Fruit fly (Drosophila melanogaster) whole organism, embryonic: ENCODE data around the gene p115.
A peak's percentile ranks its signal among the peaks of the same experiment; 100 is the strongest.

Experiments
- B-H1 ChIP-seq: fragments of 200-800 bp; sonication (Bioruptor generic); IDR thresholded peaks from 3 replicates; pipeline ENCODE4 v1.3.6; 2022; ENCODE audit warnings: missing biosample characterization, missing genetic modification characterization
- CG10462 ChIP-seq: fragments of 200-800 bp; sonication (Bioruptor generic); optimal IDR thresholded peaks from 2 replicates; lab custom pipeline; 2016; ENCODE audit warnings: missing biosample characterization, missing genetic modification characterization
- CG10543 ChIP-seq: fragments of 200-800 bp; sonication (Bioruptor generic); optimal IDR thresholded peaks from 3 replicates; lab custom pipeline; 2017; ENCODE audit warnings: missing biosample characterization, mild to moderate bottlenecking, missing genetic modification characterization, moderate library complexity
- CG10959 ChIP-seq: fragments of 200-800 bp; sonication (Bioruptor generic); IDR thresholded peaks from 2 replicates; pipeline ENCODE4 v1.3.6; 2022; ENCODE audit warnings: missing biosample characterization, missing genetic modification characterization
- CG12155 ChIP-seq: fragments of 200-800 bp; sonication (Bioruptor generic); optimal IDR thresholded peaks from 3 replicates; lab custom pipeline; 2016; ENCODE audit warnings: missing biosample characterization, missing genetic modification characterization
- CG12236 ChIP-seq: fragments of 200-800 bp; sonication (Bioruptor generic); optimal IDR thresholded peaks from 2 replicates; lab custom pipeline; 2016; ENCODE audit warnings: missing biosample characterization, missing genetic modification characterization
- CG12659 ChIP-seq: fragments of 200-800 bp; sonication (Bioruptor generic); optimal IDR thresholded peaks from 3 replicates; lab custom pipeline; 2017; ENCODE audit warnings: mild to moderate bottlenecking, missing biosample characterization, missing genetic modification reagents, missing genetic modification characterization
- CG13287 ChIP-seq: fragments of 200-800 bp; sonication (Bioruptor generic); IDR thresholded peaks from 2 replicates; pipeline ENCODE4 v1.3.6; 2022; ENCODE audit warnings: missing biosample characterization, missing genetic modification characterization; ENCODE audit not compliant: partially characterized antibody
- CG13424 ChIP-seq: fragments of 200-800 bp; sonication (Bioruptor generic); optimal IDR thresholded peaks from 2 replicates; lab custom pipeline; 2019; ENCODE audit warnings: missing biosample characterization, mild to moderate bottlenecking, missing genetic modification characterization, moderate library complexity
- CG1529 ChIP-seq: fragments of 200-800 bp; sonication (Bioruptor generic); optimal IDR thresholded peaks from 3 replicates; lab custom pipeline; 2018; ENCODE audit warnings: missing biosample characterization, missing genetic modification characterization
- CG16815 ChIP-seq: fragments of 200-800 bp; sonication (Bioruptor generic); optimal IDR thresholded peaks from 3 replicates; lab custom pipeline; 2017; ENCODE audit warnings: missing biosample characterization, mild to moderate bottlenecking, missing genetic modification characterization
- CG17385 ChIP-seq: fragments of 200-800 bp; sonication (Bioruptor generic); optimal IDR thresholded peaks from 3 replicates; lab custom pipeline; 2018; ENCODE audit warnings: missing biosample characterization, mild to moderate bottlenecking, missing genetic modification characterization
- CG18619 ChIP-seq: fragments of 200-800 bp; sonication (Bioruptor generic); optimal IDR thresholded peaks from 3 replicates; lab custom pipeline; 2017; ENCODE audit warnings: missing biosample characterization, mild to moderate bottlenecking, missing genetic modification characterization
- CG2120 ChIP-seq: fragments of 200-800 bp; sonication (Bioruptor generic); optimal IDR thresholded peaks from 3 replicates; lab custom pipeline; 2016; ENCODE audit warnings: missing biosample characterization, missing genetic modification characterization
- CG3407 ChIP-seq: fragments of 200-800 bp; sonication (Bioruptor generic); optimal IDR thresholded peaks from 2 replicates; lab custom pipeline; 2018; ENCODE audit warnings: missing biosample characterization, mild to moderate bottlenecking, missing genetic modification characterization
- CG34376 ChIP-seq: fragments of 200-800 bp; sonication (Bioruptor generic); optimal IDR thresholded peaks from 2 replicates; lab custom pipeline; 2018; ENCODE audit warnings: missing biosample characterization, mild to moderate bottlenecking, missing genetic modification characterization
- CG34422 ChIP-seq: fragments of 200-800 bp; sonication (Bioruptor generic); IDR thresholded peaks from 3 replicates; pipeline ENCODE4 v1.3.6; 2022; ENCODE audit warnings: missing biosample characterization, missing genetic modification characterization
- CG6175 ChIP-seq: fragments of 200-800 bp; sonication (Bioruptor generic); IDR thresholded peaks from 3 replicates; pipeline ENCODE4 v1.3.6; 2022; ENCODE audit warnings: missing biosample characterization, missing genetic modification characterization
- CG6689 ChIP-seq: fragments of 200-800 bp; sonication (Bioruptor generic); IDR thresholded peaks from 2 replicates; pipeline ENCODE4 v1.3.6; 2022; ENCODE audit warnings: missing biosample characterization, missing genetic modification characterization
- CG8765 ChIP-seq: fragments of 200-800 bp; sonication (Bioruptor generic); IDR thresholded peaks from 2 replicates; pipeline ENCODE4 v1.3.6; 2022; ENCODE audit warnings: missing biosample characterization, missing genetic modification characterization
- CG9876 ChIP-seq: fragments of 200-800 bp; sonication (Bioruptor generic); optimal IDR thresholded peaks from 2 replicates; lab custom pipeline; 2016; ENCODE audit warnings: missing biosample characterization, missing genetic modification characterization
- Chrac-16 ChIP-seq: fragments of 200-800 bp; sonication (Bioruptor generic); optimal IDR thresholded peaks from 3 replicates; lab custom pipeline; 2016; ENCODE audit warnings: missing biosample characterization, missing genetic modification characterization
- Dll ChIP-seq: fragments of 200-800 bp; sonication (Bioruptor generic); IDR thresholded peaks from 4 replicates; pipeline ENCODE4 v1.3.6; 2022; ENCODE audit warnings: missing biosample characterization, missing genetic modification characterization; ENCODE audit not compliant: partially characterized antibody
- E2f2 ChIP-seq: fragments of 200-800 bp; sonication (Bioruptor generic); IDR thresholded peaks from 2 replicates; pipeline ENCODE4 v1.3.6; 2022; ENCODE audit warnings: missing biosample characterization, missing genetic modification characterization
- H15 ChIP-seq: fragments of 200-800 bp; sonication (Bioruptor generic); IDR thresholded peaks from 3 replicates; pipeline ENCODE4 v1.3.6; 2022; ENCODE audit warnings: missing biosample characterization, missing genetic modification characterization
- Hmr ChIP-seq: fragments of 200-800 bp; sonication (Bioruptor generic); optimal IDR thresholded peaks from 3 replicates; lab custom pipeline; 2017; ENCODE audit warnings: mild to moderate bottlenecking, missing biosample characterization, missing genetic modification reagents, missing genetic modification characterization
- Hr3 ChIP-seq: fragments of 200-800 bp; sonication (Bioruptor generic); optimal IDR thresholded peaks from 3 replicates; lab custom pipeline; 2016; ENCODE audit warnings: missing biosample characterization, missing genetic modification characterization
- Hsf ChIP-seq: fragments of 200-800 bp; sonication (Bioruptor generic); optimal IDR thresholded peaks from 3 replicates; lab custom pipeline; 2016; ENCODE audit warnings: missing biosample characterization, missing genetic modification characterization
- Med ChIP-seq: fragments of 200-800 bp; sonication (Bioruptor generic); peaks from one replicate; lab custom pipeline; 2016; ENCODE audit warnings: missing biosample characterization, missing genetic modification characterization, mild to moderate bottlenecking, inconsistent platforms, moderate library complexity
- Myb ChIP-seq: fragments of 200-800 bp; sonication (Bioruptor generic); optimal IDR thresholded peaks from 2 replicates; lab custom pipeline; 2016; ENCODE audit warnings: missing biosample characterization, missing genetic modification characterization
- NFAT ChIP-seq: fragments of 200-800 bp; sonication (Bioruptor generic); IDR thresholded peaks from 2 replicates; pipeline ENCODE4 v1.3.6; 2022; ENCODE audit warnings: missing biosample characterization, missing genetic modification characterization
- Nf-YC ChIP-seq: fragments of 200-800 bp; optimal IDR thresholded peaks from 3 replicates; lab custom pipeline; 2019; ENCODE audit warnings: missing biosample characterization, mild to moderate bottlenecking, missing genetic modification characterization, moderate library complexity
- Optix ChIP-seq: fragments of 200-800 bp; sonication (Bioruptor generic); IDR thresholded peaks from 3 replicates; pipeline ENCODE4 v1.3.6; 2022; ENCODE audit warnings: missing biosample characterization, missing genetic modification characterization
- Rx ChIP-seq: fragments of 200-800 bp; sonication (Bioruptor generic); IDR thresholded peaks from 2 replicates; pipeline ENCODE4 v1.3.6; 2022; ENCODE audit warnings: missing biosample characterization, missing genetic modification characterization
- Sry-δ ChIP-seq: fragments of 200-800 bp; sonication (Bioruptor generic); optimal IDR thresholded peaks from 2 replicates; lab custom pipeline; 2016; ENCODE audit warnings: missing biosample characterization, missing genetic modification characterization
- Vsx1 ChIP-seq: fragments of 200-800 bp; sonication (Bioruptor generic); optimal IDR thresholded peaks from 2 replicates; lab custom pipeline; 2017; ENCODE audit warnings: missing biosample characterization, mild to moderate bottlenecking, missing genetic modification characterization, missing genetic modification reagents
- bowl ChIP-seq: fragments of 200-800 bp; sonication (Bioruptor generic); IDR thresholded peaks from 2 replicates; pipeline ENCODE4 v1.3.6; 2022; ENCODE audit warnings: missing biosample characterization, missing genetic modification characterization
- chn ChIP-seq: fragments of 200-800 bp; sonication (Bioruptor generic); optimal IDR thresholded peaks from 2 replicates; lab custom pipeline; 2016; ENCODE audit warnings: missing biosample characterization, missing genetic modification characterization
- crp ChIP-seq, 2 experiments: fragments of 200-800 bp; sonication (Bioruptor generic); optimal IDR thresholded peaks; 2 replicates in 1 of 2; 3 replicates in 1 of 2; lab custom pipeline; 2017; ENCODE audit warnings: missing biosample characterization in 2 of 2, missing genetic modification characterization in 2 of 2, mild to moderate bottlenecking in 1 of 2, moderate library complexity in 1 of 2
- eve ChIP-seq, 2 experiments: fragments of >200 bp; optimal IDR thresholded peaks; 2 replicates each; lab custom pipeline; 2017; ENCODE audit warnings: missing biosample characterization in 2 of 2, missing genetic modification characterization in 2 of 2
- jumu ChIP-seq: fragments of 200-800 bp; sonication (Bioruptor generic); optimal IDR thresholded peaks from 3 replicates; lab custom pipeline; 2016; ENCODE audit warnings: missing biosample characterization, missing genetic modification characterization
- kah ChIP-seq: fragments of 200-800 bp; sonication (Bioruptor generic); optimal IDR thresholded peaks from 2 replicates; lab custom pipeline; 2018; ENCODE audit warnings: missing biosample characterization, mild to moderate bottlenecking, missing genetic modification characterization
- nerfin-1 ChIP-seq: fragments of 200-800 bp; sonication (Bioruptor generic); optimal IDR thresholded peaks from 3 replicates; lab custom pipeline; 2019; ENCODE audit warnings: missing biosample characterization, mild to moderate bottlenecking, missing genetic modification characterization, moderate library complexity
- oc ChIP-seq: fragments of 200-800 bp; sonication (Bioruptor generic); optimal IDR thresholded peaks from 2 replicates; lab custom pipeline; 2018; ENCODE audit warnings: missing biosample characterization, mild to moderate bottlenecking, missing genetic modification characterization, moderate library complexity
- pita ChIP-seq: fragments of 200-800 bp; sonication (Bioruptor generic); optimal IDR thresholded peaks from 2 replicates; lab custom pipeline; 2017; ENCODE audit warnings: missing biosample characterization, mild to moderate bottlenecking, missing genetic modification characterization
- row ChIP-seq: fragments of 200-800 bp; sonication (Bioruptor generic); IDR thresholded peaks from 3 replicates; pipeline ENCODE4 v1.3.6; 2022; ENCODE audit warnings: missing biosample characterization, missing genetic modification characterization
- sd ChIP-seq: fragments of 200-800 bp; sonication (Bioruptor generic); optimal IDR thresholded peaks from 3 replicates; lab custom pipeline; 2018; ENCODE audit warnings: missing biosample characterization, mild to moderate bottlenecking, missing genetic modification characterization, moderate library complexity
- so ChIP-seq: fragments of 200-800 bp; sonication (Bioruptor generic); IDR thresholded peaks from 3 replicates; pipeline ENCODE4 v1.3.6; 2022; ENCODE audit warnings: missing biosample characterization, missing genetic modification characterization
- ttk ChIP-seq: fragments of 200-800 bp; sonication (Bioruptor generic); IDR thresholded peaks from 2 replicates; pipeline ENCODE4 v2.1.2; 2022; ENCODE audit warnings: missing biosample characterization, missing genetic modification characterization
- unpg ChIP-seq: fragments of 200-800 bp; sonication (Bioruptor generic); optimal IDR thresholded peaks from 3 replicates; lab custom pipeline; 2018; ENCODE audit warnings: missing biosample characterization, mild to moderate bottlenecking, missing genetic modification characterization, moderate library complexity

p115 gene

dm6 chrX:7935798-7936572, 42.2 kb downstream of the p115 start, which contains the start of gene Ubr3 (continued):
- TF ChIP-seq CG13287 (GFP tag; lab: Robert Waterston, UW), result peak; percentile 77
- TF ChIP-seq Chrac-16 (GFP tag; lab: Kevin White, UChicago), result no peak
- TF ChIP-seq ttk (GFP tag; lab: Robert Waterston, UW), result no peak
- TF ChIP-seq Optix (GFP tag; lab: Robert Waterston, UW), result no peak
- no peak for TF ChIP-seq kah
- no peak for TF ChIP-seq CG10462
- TF ChIP-seq H15 (GFP tag; lab: Robert Waterston, UW), result no peak
- TF ChIP-seq CG9876 (GFP tag; lab: Kevin White, UChicago), result peak; percentile 21
- peak; percentile 72; the same call in 3 of the 4 replicates for TF ChIP-seq Dll (GFP tag; lab: Robert Waterston, UW)
- peak; percentile 57 for TF ChIP-seq Nf-YC (tag; lab: Kevin White, UChicago)
- no peak for TF ChIP-seq CG8765 (GFP tag; lab: Robert Waterston, UW)
- no peak for TF ChIP-seq CG12155 (GFP tag; lab: Kevin White, UChicago)
- TF ChIP-seq CG3407 (GFP tag; lab: Kevin White, UChicago), result no peak
- no peak for TF ChIP-seq chn (GFP tag; lab: Kevin White, UChicago)
- no peak for TF ChIP-seq eve (GFP tag; optimal IDR thresholded peaks at IDR 0.05; lab: Kevin White, UChicago)
- no peak for TF ChIP-seq Vsx1 (GFP tag; lab: Kevin White, UChicago)
- peak; percentile 51 for TF ChIP-seq Hmr (GFP tag; lab: Kevin White, UChicago)
- peak; percentile 31; the same call in 1 of the 3 replicates for TF ChIP-seq CG34422 (GFP tag; lab: Robert Waterston, UW)
- TF ChIP-seq Hr3, result no peak
- peak; percentile 82 for TF ChIP-seq Sry-δ (GFP tag; lab: Kevin White, UChicago)
- peak; percentile 17; the same call in 1 of the 2 replicates for TF ChIP-seq E2f2 (GFP tag; lab: Robert Waterston, UW)
- TF ChIP-seq CG13424 (tag; lab: Kevin White, UChicago), result no peak
- TF ChIP-seq pita (GFP tag; lab: Kevin White, UChicago), result no peak
- no peak for TF ChIP-seq CG17385 (GFP tag; lab: Kevin White, UChicago)
- no peak for TF ChIP-seq CG18619 (GFP tag; lab: Kevin White, UChicago)
- peak; percentile 26; the same call in 1 of the 3 replicates for TF ChIP-seq row (GFP tag; lab: Robert Waterston, UW)
- peak; percentile 26 for TF ChIP-seq Myb (GFP tag; lab: Kevin White, UChicago)
- no peak for TF ChIP-seq jumu
- TF ChIP-seq Rx (GFP tag; lab: Robert Waterston, UW), result 0 out of 2 replicates have a peak, but pooled peaks have one; percentile 11
- TF ChIP-seq sd (tag; lab: Kevin White, UChicago), result peak; percentile 64
- peak; percentile 69 for TF ChIP-seq CG12659 (GFP tag; lab: Kevin White, UChicago)
- TF ChIP-seq Hsf (GFP tag; lab: Kevin White, UChicago), result no peak
- no peak for TF ChIP-seq oc (tag; lab: Kevin White, UChicago)
- peak; percentile 21 for TF ChIP-seq CG10543 (GFP tag; lab: Kevin White, UChicago)
- TF ChIP-seq nerfin-1 (tag; lab: Kevin White, UChicago), result peak; percentile 22
- TF ChIP-seq CG16815 (GFP tag; lab: Kevin White, UChicago), result no peak
- TF ChIP-seq CG6689 (GFP tag; lab: Robert Waterston, UW), result no peak
- TF ChIP-seq crp (GFP tag; optimal IDR thresholded peaks at IDR 0.05; lab: Kevin White, UChicago), result peak in 1 of 2 experiments; percentile 65
- TF ChIP-seq CG2120, result peak; percentile 20
- TF ChIP-seq B-H1 (GFP tag; lab: Robert Waterston, UW), result no peak
- TF ChIP-seq so (GFP tag; lab: Robert Waterston, UW), result no peak
- no peak for TF ChIP-seq bowl (GFP tag; lab: Robert Waterston, UW)
- no peak for TF ChIP-seq unpg (GFP tag; lab: Kevin White, UChicago)
- TF ChIP-seq CG6175, result peak; percentile 90
- peak; percentile 55 for TF ChIP-seq CG34376
- TF ChIP-seq CG1529 (GFP tag; lab: Kevin White, UChicago), result no peak
- TF ChIP-seq CG10959 (GFP tag; lab: Robert Waterston, UW), result no peak
- TF ChIP-seq NFAT (GFP tag; lab: Robert Waterston, UW), result 0 out of 2 replicates have a peak, but pooled peaks have one; percentile 21
- no peak for TF ChIP-seq CG12236 (GFP tag; lab: Kevin White, UChicago)
- peak; percentile 67 for TF ChIP-seq Med (GFP tag; lab: Kevin White, UChicago)
